Fruit fly (Drosophila melanogaster) whole organism, embryonic: ENCODE measurements around the gene Evi5.

ENCODE experiments used
- Blimp-1 ChIP-seq: fragments of 200-800 bp; sonication (Bioruptor generic); optimal IDR thresholded peaks from 3 replicates; lab custom pipeline; 2018; ENCODE audit warnings: missing biosample characterization, missing genetic modification characterization, mild to moderate bottlenecking, moderate library complexity, missing genetic modification reagents
- Bteb2 ChIP-seq: fragments of 200-800 bp; sonication (Bioruptor generic); optimal IDR thresholded peaks from 2 replicates; lab custom pipeline; 2016; ENCODE audit warnings: missing biosample characterization, missing genetic modification characterization
- CG11695 ChIP-seq: fragments of 200-800 bp; sonication (Bioruptor generic); IDR thresholded peaks from 3 replicates; pipeline ENCODE4 v1.3.6; 2022; ENCODE audit warnings: missing biosample characterization, missing genetic modification characterization
- CG12769 ChIP-seq: fragments of 200-800 bp; sonication (Bioruptor generic); optimal IDR thresholded peaks from 2 replicates; lab custom pipeline; 2019; ENCODE audit warnings: missing biosample characterization, mild to moderate bottlenecking, missing genetic modification characterization, moderate library complexity
- CG14860 ChIP-seq: fragments of 200-800 bp; sonication (Bioruptor generic); IDR thresholded peaks from 3 replicates; pipeline ENCODE4 v1.3.6; 2022; ENCODE audit warnings: missing biosample characterization, missing genetic modification characterization; ENCODE audit not compliant: partially characterized antibody
- CG16779 ChIP-seq: fragments of 200-800 bp; sonication (Bioruptor generic); IDR thresholded peaks from 2 replicates; pipeline ENCODE4 v1.3.6; 2022; ENCODE audit warnings: missing biosample characterization, missing genetic modification characterization
- CG16863 ChIP-seq: fragments of 200-800 bp; sonication (Bioruptor generic); optimal IDR thresholded peaks from 3 replicates; lab custom pipeline; 2016; ENCODE audit warnings: missing biosample characterization, missing genetic modification characterization
- CG2129 ChIP-seq: fragments of 200-800 bp; sonication (Bioruptor generic); IDR thresholded peaks from 2 replicates; pipeline ENCODE4 v1.3.6; 2022; ENCODE audit warnings: missing biosample characterization, missing genetic modification characterization; ENCODE audit not compliant: partially characterized antibody
- CG2678 ChIP-seq: fragments of 200-800 bp; sonication (Bioruptor generic); optimal IDR thresholded peaks from 3 replicates; lab custom pipeline; 2019; ENCODE audit warnings: missing biosample characterization, mild to moderate bottlenecking, missing genetic modification characterization, moderate library complexity
- CG34224 ChIP-seq: fragments of 200-800 bp; sonication (Bioruptor generic); IDR thresholded peaks from 3 replicates; pipeline ENCODE4 v1.3.6; 2022; ENCODE audit warnings: missing biosample characterization, missing genetic modification characterization; ENCODE audit not compliant: partially characterized antibody
- CG42726 ChIP-seq: fragments of 200-800 bp; sonication (Bioruptor generic); IDR thresholded peaks from 2 replicates; pipeline ENCODE4 v1.3.6; 2022; ENCODE audit warnings: missing biosample characterization, missing genetic modification characterization; ENCODE audit not compliant: partially characterized antibody
- CG4820 ChIP-seq: fragments of 200-800 bp; sonication (Bioruptor generic); optimal IDR thresholded peaks from 3 replicates; lab custom pipeline; 2016; ENCODE audit warnings: missing biosample characterization, missing genetic modification characterization
- CG5180 ChIP-seq: fragments of 200-800 bp; sonication (Bioruptor generic); optimal IDR thresholded peaks from 3 replicates; lab custom pipeline; 2017; ENCODE audit warnings: missing biosample characterization, missing genetic modification characterization, mild to moderate bottlenecking, moderate library complexity, missing genetic modification reagents
- CG5953 ChIP-seq: fragments of 200-800 bp; sonication (Bioruptor generic); IDR thresholded peaks from 2 replicates; pipeline ENCODE4 v1.3.6; 2022; ENCODE audit warnings: missing biosample characterization, missing genetic modification characterization
- CG6272 ChIP-seq: fragments of 200-800 bp; sonication (Bioruptor generic); IDR thresholded peaks from 2 replicates; pipeline ENCODE4 v1.3.6; 2022; ENCODE audit warnings: missing biosample characterization, missing genetic modification characterization
- CG6813 ChIP-seq: fragments of 200-800 bp; sonication (Bioruptor generic); optimal IDR thresholded peaks from 2 replicates; lab custom pipeline; 2017; ENCODE audit warnings: missing biosample characterization, missing genetic modification characterization, mild to moderate bottlenecking, moderate library complexity, missing genetic modification reagents
- CG8290 ChIP-seq, 3 experiments: fragments of 200-800 bp; sonication (Bioruptor generic); optimal IDR thresholded peaks; 2 replicates each; lab custom pipeline; 2016 to 2019; ENCODE audit warnings: missing biosample characterization in 3 of 3, missing genetic modification characterization in 3 of 3, mild to moderate bottlenecking in 2 of 3, moderate library complexity in 1 of 3
- Camta ChIP-seq: fragments of 200-800 bp; sonication (Bioruptor generic); optimal IDR thresholded peaks from 2 replicates; lab custom pipeline; 2016; ENCODE audit warnings: missing biosample characterization, missing genetic modification characterization
- CoRest ChIP-seq: fragments of 200-800 bp; sonication (Bioruptor generic); optimal IDR thresholded peaks from 3 replicates; lab custom pipeline; 2018; ENCODE audit warnings: missing biosample characterization, mild to moderate bottlenecking, missing genetic modification characterization, moderate library complexity
- HmgD ChIP-seq: fragments of 200-800 bp; sonication (Bioruptor generic); optimal IDR thresholded peaks from 3 replicates; lab custom pipeline; 2016; ENCODE audit warnings: missing biosample characterization, missing genetic modification characterization
- HmgZ ChIP-seq: fragments of 200-800 bp; sonication (Bioruptor generic); optimal IDR thresholded peaks from 2 replicates; lab custom pipeline; 2018; ENCODE audit warnings: missing biosample characterization, mild to moderate bottlenecking, missing genetic modification characterization
- Hr51 ChIP-seq, 2 experiments: fragments of 200-800 bp; sonication (Bioruptor generic); optimal IDR thresholded peaks; 2 replicates in 1 of 2; 3 replicates in 1 of 2; lab custom pipeline; 2016 to 2018; ENCODE audit warnings: missing biosample characterization in 2 of 2, missing genetic modification characterization in 2 of 2, mild to moderate bottlenecking in 1 of 2, moderate library complexity in 1 of 2
- Med ChIP-seq: fragments of 200-800 bp; sonication (Bioruptor generic); peaks from one replicate; lab custom pipeline; 2016; ENCODE audit warnings: missing biosample characterization, missing genetic modification characterization, mild to moderate bottlenecking, inconsistent platforms, moderate library complexity
- NC2α ChIP-seq: fragments of 200-800 bp; sonication (Bioruptor generic); optimal IDR thresholded peaks from 2 replicates; lab custom pipeline; 2016; ENCODE audit warnings: missing biosample characterization, missing genetic modification characterization
- NfI ChIP-seq: fragments of 200-800 bp; sonication (Bioruptor generic); optimal IDR thresholded peaks from 3 replicates; lab custom pipeline; 2018; ENCODE audit warnings: missing biosample characterization, mild to moderate bottlenecking, missing genetic modification characterization, moderate library complexity
- PHDP ChIP-seq: fragments of 200-800 bp; sonication (Bioruptor generic); optimal IDR thresholded peaks from 3 replicates; lab custom pipeline; 2018; ENCODE audit warnings: missing biosample characterization, mild to moderate bottlenecking, missing genetic modification characterization, moderate library complexity
- Sin3A ChIP-seq: fragments of >200 bp; optimal IDR thresholded peaks from 2 replicates; lab custom pipeline; 2018
- Sry-δ ChIP-seq: fragments of 200-800 bp; sonication (Bioruptor generic); optimal IDR thresholded peaks from 2 replicates; lab custom pipeline; 2016; ENCODE audit warnings: missing biosample characterization, missing genetic modification characterization
- Tbp ChIP-seq: fragments of >200 bp; optimal IDR thresholded peaks from 2 replicates; lab custom pipeline; 2018; ENCODE audit warnings: missing biosample characterization, missing genetic modification characterization
- Trl ChIP-seq, 3 experiments: fragments of >200 bp in 2 of 3; fragments of 200-800 bp in 1 of 3; sonication (Bioruptor generic) in 1 of 3; optimal IDR thresholded peaks; 2 replicates in 1 of 3; 3 replicates in 2 of 3; lab custom pipeline; 2016 to 2017; ENCODE audit warnings: missing biosample characterization in 1 of 3, missing genetic modification characterization in 1 of 3
- cad ChIP-seq: fragments of >200 bp; optimal IDR thresholded peaks from 2 replicates; lab custom pipeline; 2017; ENCODE audit warnings: missing biosample characterization, missing genetic modification characterization
- da ChIP-seq: fragments of 200-800 bp; sonication (Bioruptor generic); optimal IDR thresholded peaks from 2 replicates; lab custom pipeline; 2016; ENCODE audit warnings: missing biosample characterization, missing genetic modification characterization
- dmrt11E ChIP-seq: fragments of 200-800 bp; sonication (Bioruptor generic); optimal IDR thresholded peaks from 3 replicates; lab custom pipeline; 2018; ENCODE audit warnings: missing biosample characterization, mild to moderate bottlenecking, missing genetic modification characterization, moderate library complexity
- dysf ChIP-seq: fragments of 200-800 bp; sonication (Bioruptor generic); IDR thresholded peaks from 3 replicates; pipeline ENCODE4 v1.3.6; 2022; ENCODE audit warnings: missing biosample characterization, missing genetic modification characterization
- gcm2 ChIP-seq: fragments of 200-800 bp; sonication (Bioruptor generic); optimal IDR thresholded peaks from 2 replicates; lab custom pipeline; 2016; ENCODE audit warnings: missing biosample characterization, missing genetic modification characterization
- h ChIP-seq: fragments of >200 bp; optimal IDR thresholded peaks from 2 replicates; lab custom pipeline; 2017
- ham ChIP-seq: fragments of 200-800 bp; sonication (Bioruptor generic); IDR thresholded peaks from 2 replicates; pipeline ENCODE4 v1.3.6; 2022; ENCODE audit warnings: missing biosample characterization, missing genetic modification characterization
- ken ChIP-seq: fragments of 200-800 bp; sonication (Bioruptor generic); IDR thresholded peaks from 3 replicates; pipeline ENCODE4 v1.3.6; 2022; ENCODE audit warnings: missing biosample characterization, missing genetic modification characterization
- luna ChIP-seq: fragments of 200-800 bp; sonication (Bioruptor generic); optimal IDR thresholded peaks from 2 replicates; lab custom pipeline; 2016; ENCODE audit warnings: missing biosample characterization, missing genetic modification characterization
- mam ChIP-seq: fragments of 200-800 bp; sonication (Bioruptor generic); optimal IDR thresholded peaks from 3 replicates; lab custom pipeline; 2016; ENCODE audit warnings: missing biosample characterization, missing genetic modification characterization
- mirr ChIP-seq: fragments of 200-800 bp; sonication (Bioruptor generic); optimal IDR thresholded peaks from 3 replicates; lab custom pipeline; 2018; ENCODE audit warnings: missing biosample characterization, mild to moderate bottlenecking, missing genetic modification characterization
- nerfin-1 ChIP-seq: fragments of 200-800 bp; sonication (Bioruptor generic); optimal IDR thresholded peaks from 3 replicates; lab custom pipeline; 2019; ENCODE audit warnings: missing biosample characterization, mild to moderate bottlenecking, missing genetic modification characterization, moderate library complexity
- odd ChIP-seq: fragments of 200-800 bp; sonication (Bioruptor generic); optimal IDR thresholded peaks from 2 replicates; lab custom pipeline; 2017; ENCODE audit warnings: missing biosample characterization, mild to moderate bottlenecking, missing genetic modification characterization
- onecut ChIP-seq: fragments of 200-800 bp; sonication (Bioruptor generic); IDR thresholded peaks from 2 replicates; pipeline ENCODE4 v1.3.6; 2022; ENCODE audit warnings: missing biosample characterization, missing genetic modification characterization
- pb ChIP-seq: fragments of 200-800 bp; sonication (Bioruptor generic); optimal IDR thresholded peaks from 3 replicates; lab custom pipeline; 2016; ENCODE audit warnings: missing biosample characterization, missing genetic modification characterization
- so ChIP-seq: fragments of 200-800 bp; sonication (Bioruptor generic); IDR thresholded peaks from 3 replicates; pipeline ENCODE4 v1.3.6; 2022; ENCODE audit warnings: missing biosample characterization, missing genetic modification characterization
- sr ChIP-seq: fragments of 200-800 bp; sonication (Bioruptor generic); IDR thresholded peaks from 3 replicates; pipeline ENCODE4 v1.3.6; 2022; ENCODE audit warnings: missing biosample characterization, missing genetic modification characterization
- ssp ChIP-seq: fragments of 200-800 bp; sonication (Bioruptor generic); IDR thresholded peaks from 2 replicates; pipeline ENCODE4 v1.3.6; 2022; ENCODE audit warnings: missing biosample characterization, missing genetic modification characterization
- unpg ChIP-seq: fragments of 200-800 bp; sonication (Bioruptor generic); optimal IDR thresholded peaks from 3 replicates; lab custom pipeline; 2018; ENCODE audit warnings: missing biosample characterization, mild to moderate bottlenecking, missing genetic modification characterization, moderate library complexity

Gene Evi5

DNA sequence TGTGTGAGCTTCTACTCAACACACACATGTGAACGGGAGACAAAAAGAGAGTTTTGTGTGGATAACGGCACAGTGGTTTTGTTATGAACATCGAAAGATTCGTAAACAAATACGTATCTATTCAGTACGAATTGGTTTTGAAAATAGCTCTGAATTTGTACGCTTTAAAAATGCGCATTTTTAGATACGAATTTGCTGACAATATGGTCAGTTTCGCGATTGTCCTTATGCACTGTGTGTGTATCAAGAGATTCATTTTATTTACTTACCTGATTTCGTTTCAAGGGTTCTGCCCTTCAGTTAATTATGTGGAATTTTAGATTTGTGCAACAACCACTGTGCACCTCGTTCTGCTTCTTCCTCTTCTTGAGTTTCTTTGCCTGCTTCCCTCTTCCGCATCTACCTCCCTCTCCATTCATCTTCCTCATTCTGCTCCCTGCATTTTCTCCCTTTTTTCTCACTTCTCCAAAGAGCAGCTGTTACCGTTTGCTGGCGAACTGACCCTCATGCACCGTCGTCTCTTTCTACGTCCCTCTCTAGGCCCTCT lies 40.6 kb upstream of the Evi5 start (continued):
- TF ChIP-seq CG8290 (GFP tag; optimal IDR thresholded peaks at IDR 0.05; lab: Kevin White, UChicago) (peak; percentile 65), CG8290 (tag; optimal IDR thresholded peaks at IDR 0.05; lab: Kevin White, UChicago) (peak; percentile 25 to 30), cad (GFP tag; lab: Kevin White, UChicago) (no peak), PHDP (peak; percentile 71), mam (GFP tag; lab: Kevin White, UChicago) (peak; percentile 30), CG16863 (peak; percentile 73), Sin3A (lab: Kevin White, UChicago) (no peak), HmgD (GFP tag; lab: Kevin White, UChicago) (no peak), CG4820 (GFP tag; lab: Kevin White, UChicago) (peak; percentile 68), Sry-δ (peak; percentile 4), Med (peak; percentile 87), Hr51 (GFP tag; optimal IDR thresholded peaks at IDR 0.05; lab: Kevin White, UChicago) (peak; percentile 19 to 49), CG5180 (peak; percentile 26), Bteb2 (peak; percentile 44), CoRest (peak; percentile 82), CG14860 (GFP tag; lab: Robert Waterston, UW) (no peak), CG2678 (tag; lab: Kevin White, UChicago) (peak; percentile 79), CG6813 (peak; percentile 73), CG42726 (GFP tag; lab: Robert Waterston, UW) (no peak), sr (no peak), CG16779 (GFP tag; lab: Robert Waterston, UW) (no peak), mirr (GFP tag; lab: Kevin White, UChicago) (no peak), Tbp (no peak), Blimp-1 (peak; percentile 81), CG2129 (GFP tag; lab: Robert Waterston, UW) (no peak), CG12769 (peak; percentile 55), NC2α (GFP tag; lab: Kevin White, UChicago) (peak; percentile 55), Camta (GFP tag; lab: Kevin White, UChicago) (peak; percentile 67), CG34224 (GFP tag; lab: Robert Waterston, UW) (no peak), ham (no peak), h (lab: Kevin White, UChicago) (no peak), da (GFP tag; lab: Kevin White, UChicago) (no peak), pb (GFP tag; lab: Kevin White, UChicago) (peak; percentile 47), so (peak; percentile 8; the same call in 1 of the 3 replicates), CG6272 (no peak), onecut (GFP tag; lab: Robert Waterston, UW) (peak; percentile 51), dysf (GFP tag; lab: Robert Waterston, UW) (peak; percentile 62; the same call in 2 of the 3 replicates), HmgZ (tag; lab: Kevin White, UChicago) (no peak), luna (no peak), CG5953 (GFP tag; lab: Robert Waterston, UW) (no peak), NfI (GFP tag; lab: Kevin White, UChicago) (peak; percentile 60), gcm2 (GFP tag; lab: Kevin White, UChicago) (no peak), unpg (peak; percentile 69), ken (GFP tag; lab: Robert Waterston, UW) (0 out of 3 replicates have a peak, but pooled peaks have one; percentile 46), odd (GFP tag; lab: Kevin White, UChicago) (peak; percentile 56), ssp (GFP tag; lab: Robert Waterston, UW) (0 out of 2 replicates have a peak, but pooled peaks have one; percentile 43), Trl (optimal IDR thresholded peaks at IDR 0.05; lab: Kevin White, UChicago) (peak; percentile 29 to 47), Trl (GFP tag; optimal IDR thresholded peaks at IDR 0.05; lab: Kevin White, UChicago) (peak; percentile 49), nerfin-1 (peak; percentile 84), dmrt11E (tag; lab: Kevin White, UChicago) (peak; percentile 92), CG11695 (GFP tag; lab: Robert Waterston, UW) (0 out of 3 replicates have a peak, but pooled peaks have one; percentile 48)
